Fruit fly (Drosophila melanogaster): ENCODE measurements around the gene CG31343.

DNA sequence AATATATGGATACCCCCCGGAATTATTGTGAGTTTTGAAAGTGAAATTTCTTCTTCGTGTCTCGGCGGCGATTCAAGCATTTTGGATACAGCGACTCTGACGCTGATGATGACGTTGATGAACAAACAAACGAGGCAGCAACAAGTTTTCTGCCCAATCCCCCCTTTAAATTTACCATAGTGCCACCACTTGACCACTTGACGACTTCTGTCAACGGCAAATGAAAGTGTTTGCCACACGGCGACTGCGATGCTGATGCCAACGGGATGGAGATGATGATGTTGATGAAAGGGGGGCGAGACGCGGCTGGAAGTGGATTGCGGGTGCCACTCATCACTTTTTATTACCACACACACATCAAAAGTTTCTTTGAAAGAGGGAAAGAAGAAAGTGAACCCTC lies 44.6 kb upstream of the CG31343 start:
- TF ChIP-seq CG1621 (tag; optimal IDR thresholded peaks at IDR 0.05) (no peak), CG10669 (GFP tag; optimal IDR thresholded peaks at IDR 0.05) (no peak), Hr39 (GFP tag; optimal IDR thresholded peaks at IDR 0.05) (no peak), lz (GFP tag; optimal IDR thresholded peaks at IDR 0.05) (no peak), CG4318 (GFP tag; optimal IDR thresholded peaks at IDR 0.05) (no peak), Smox (GFP tag; optimal IDR thresholded peaks at IDR 0.05) (no peak), CG7368 (GFP tag; optimal IDR thresholded peaks at IDR 0.05) (no peak), CG3032 (tag; optimal IDR thresholded peaks at IDR 0.05) (no peak), Gug (GFP tag; IDR thresholded peaks at IDR 0.05) (no peak)

Data from whole organism, prepupa.